Fruit fly (Drosophila melanogaster): ENCODE results near the gene CG5592.
A peak's percentile ranks its signal among the peaks of the same experiment; 100 is the strongest.

Gene CG5592

DNA sequence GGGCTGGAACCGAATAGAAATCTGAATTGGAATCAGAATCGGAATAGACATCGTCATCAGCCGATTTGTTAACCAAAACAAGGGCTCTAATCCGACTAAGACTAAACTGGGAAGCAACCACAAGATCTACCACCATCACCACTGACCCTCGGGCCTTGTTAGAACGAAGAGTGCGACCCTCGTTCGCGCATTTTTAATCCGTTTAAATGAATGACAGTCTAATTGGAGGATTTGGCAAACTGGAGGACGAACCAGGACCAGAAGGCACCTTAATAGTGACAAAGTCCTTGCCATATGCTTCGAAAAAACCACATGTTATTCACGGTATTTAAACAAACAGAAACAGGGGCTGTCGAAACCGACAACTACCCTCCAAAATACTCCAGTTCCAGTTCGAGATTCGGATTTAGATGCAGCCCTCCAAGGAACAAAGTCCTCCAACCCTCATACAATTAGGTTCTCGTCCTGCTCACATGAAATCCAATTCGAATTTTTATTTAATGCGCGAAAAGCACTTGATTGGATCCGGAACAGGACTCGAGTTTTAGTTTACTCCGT is 18.6 kb upstream of the CG5592 start:
- no peak for TF ChIP-seq fd85E (GFP tag; optimal IDR thresholded peaks at IDR 0.05)
- TF ChIP-seq esn (GFP tag; optimal IDR thresholded peaks at IDR 0.05): no peak
- no peak for TF ChIP-seq CG7368 (GFP tag; optimal IDR thresholded peaks at IDR 0.05)
- no peak for TF ChIP-seq lz (GFP tag; optimal IDR thresholded peaks at IDR 0.05)
- no peak for TF ChIP-seq CG3919 (GFP tag; optimal IDR thresholded peaks at IDR 0.05)
- no peak for TF ChIP-seq eg (GFP tag; IDR thresholded peaks at IDR 0.05)
- TF ChIP-seq Smox (GFP tag; optimal IDR thresholded peaks at IDR 0.05): no peak
- no peak for TF ChIP-seq fd59A (GFP tag; optimal IDR thresholded peaks at IDR 0.05)
- TF ChIP-seq Blimp-1 (GFP tag; optimal IDR thresholded peaks at IDR 0.05): no peak
- TF ChIP-seq Sox15 (GFP tag; optimal IDR thresholded peaks at IDR 0.05): no peak
- no peak for TF ChIP-seq CG4318 (GFP tag; optimal IDR thresholded peaks at IDR 0.05)

DNA sequence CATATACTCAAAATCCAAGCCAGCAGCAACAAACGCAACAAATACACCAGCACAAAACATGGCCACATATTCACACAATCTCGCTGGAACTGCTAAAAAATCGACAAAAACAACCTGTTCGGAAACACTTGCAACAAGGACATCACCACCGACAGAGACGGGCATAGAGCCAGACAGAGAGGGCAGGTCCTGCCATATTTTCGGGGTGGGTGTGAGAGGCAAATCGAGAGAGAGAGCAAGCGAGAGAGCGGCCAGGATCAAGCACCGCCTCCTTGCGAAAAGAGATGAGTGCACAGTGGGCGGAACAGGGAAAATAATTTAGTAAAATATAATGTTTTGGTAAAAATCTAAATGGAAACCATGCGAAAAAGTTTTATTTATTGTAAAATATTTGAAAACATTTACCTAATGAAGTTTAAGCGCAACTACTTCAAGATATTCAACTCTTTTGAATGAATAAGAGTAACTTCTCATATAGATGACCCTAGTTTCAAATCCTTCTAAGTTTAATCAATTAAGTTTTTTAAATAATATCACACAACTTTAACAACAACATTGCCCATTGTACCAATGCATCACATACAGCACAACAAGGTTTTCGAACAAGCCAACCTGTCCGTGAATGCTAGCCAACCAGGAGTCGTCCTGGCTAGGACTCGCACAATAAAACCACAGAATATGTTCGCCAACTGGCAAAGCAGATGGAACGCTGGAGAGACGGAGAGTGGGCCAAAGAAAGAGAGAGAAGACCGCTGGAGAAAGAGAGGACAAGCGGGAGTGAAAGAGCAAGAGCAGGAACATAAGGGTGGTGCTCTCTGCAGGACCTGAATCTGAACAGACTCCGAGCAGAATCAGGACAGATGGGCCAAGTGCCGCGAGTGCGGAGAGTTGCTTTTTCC is 15.9 kb upstream of the CG5592 start:
- TF ChIP-seq CG10631 (GFP tag; optimal IDR thresholded peaks at IDR 0.05) (no peak), CG6854 (GFP tag; optimal IDR thresholded peaks at IDR 0.05) (no peak), CG3919 (GFP tag; optimal IDR thresholded peaks at IDR 0.05) (no peak), Ets21C (GFP tag; optimal IDR thresholded peaks at IDR 0.05) (peak; percentile 4), CG6792 (GFP tag; optimal IDR thresholded peaks at IDR 0.05) (peak; percentile 28), Hr39 (GFP tag; optimal IDR thresholded peaks at IDR 0.05) (peak; percentile 22), CG6808 (GFP tag; optimal IDR thresholded peaks at IDR 0.05) (no peak), OdsH (GFP tag; optimal IDR thresholded peaks at IDR 0.05) (peak; percentile 20), CG11902 (GFP tag; optimal IDR thresholded peaks at IDR 0.05) (no peak), CG9139 (GFP tag; optimal IDR thresholded peaks at IDR 0.05) (no peak), Sox102F (GFP tag; optimal IDR thresholded peaks at IDR 0.05) (peak; percentile 26), Eip93F (GFP tag; optimal IDR thresholded peaks at IDR 0.05) (no peak), Lpt (GFP tag; optimal IDR thresholded peaks at IDR 0.05) (no peak), fd59A (GFP tag; optimal IDR thresholded peaks at IDR 0.05) (peak; percentile 18), CG32006 (GFP tag; optimal IDR thresholded peaks at IDR 0.05) (no peak), Met (GFP tag; optimal IDR thresholded peaks at IDR 0.05) (peak; percentile 63), Sox14 (GFP tag; optimal IDR thresholded peaks at IDR 0.05) (peak; percentile 27), cyc (GFP tag; optimal IDR thresholded peaks at IDR 0.05) (no peak), CG34406 (GFP tag; optimal IDR thresholded peaks at IDR 0.05) (peak; percentile 18), achi (GFP tag; optimal IDR thresholded peaks at IDR 0.05) (peak; percentile 30), dac (GFP tag; optimal IDR thresholded peaks at IDR 0.05) (no peak), ss (GFP tag; optimal IDR thresholded peaks at IDR 0.05) (no peak), CG8119 (GFP tag; IDR thresholded peaks at IDR 0.05) (0 out of 3 replicates have a peak, but pooled peaks have one; percentile 13), acj6 (GFP tag; optimal IDR thresholded peaks at IDR 0.05) (peak; percentile 31), CG31627 (GFP tag; optimal IDR thresholded peaks at IDR 0.05) (peak; percentile 43), pdm3 (GFP tag; optimal IDR thresholded peaks at IDR 0.05) (peak; percentile 31), Smox (GFP tag; optimal IDR thresholded peaks at IDR 0.05) (peak; percentile 49), eg (GFP tag; IDR thresholded peaks at IDR 0.05) (no peak), Eip78C (GFP tag) (no peak)

DNA sequence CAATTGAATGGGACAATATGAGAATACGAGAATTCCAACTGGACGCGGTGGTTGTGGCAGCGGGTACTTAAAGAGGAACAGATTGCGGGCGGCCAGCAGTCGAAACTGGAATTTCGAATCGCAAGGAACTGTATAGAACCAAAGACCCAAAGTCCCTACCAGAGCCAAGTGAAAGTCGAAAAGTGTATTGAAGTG is 15.3 kb upstream of the CG5592 start, which contains the start of gene CG13287:
Gene CG13287 (plus strand): TSS at position 96 of the 195 bp plus-strand sequence.
- TF ChIP-seq Blimp-1 (GFP tag; optimal IDR thresholded peaks at IDR 0.05) (no peak), acj6 (GFP tag; optimal IDR thresholded peaks at IDR 0.05) (no peak), Hr4 (GFP tag; optimal IDR thresholded peaks at IDR 0.05) (no peak), CG16779 (tag; optimal IDR thresholded peaks at IDR 0.05) (no peak), Smox (GFP tag; optimal IDR thresholded peaks at IDR 0.05) (no peak)

All from whole organism, prepupa.